Fruit fly (Drosophila melanogaster) whole organism, embryonic: ENCODE data around the gene CG8206.

ENCODE experiments used
- BEAF-32 ChIP-seq: fragments of 200-800 bp; sonication (Bioruptor generic); optimal IDR thresholded peaks from 3 replicates; lab custom pipeline; 2017; ENCODE audit warnings: missing biosample characterization, missing genetic modification characterization, mild to moderate bottlenecking, moderate library complexity, missing genetic modification reagents
- BtbVII ChIP-seq: fragments of 200-800 bp; sonication (Bioruptor generic); optimal IDR thresholded peaks from 3 replicates; lab custom pipeline; 2017; ENCODE audit warnings: missing biosample characterization, mild to moderate bottlenecking, missing genetic modification characterization
- CG10267 ChIP-seq: fragments of 200-800 bp; sonication (Bioruptor generic); optimal IDR thresholded peaks from 2 replicates; lab custom pipeline; 2018; ENCODE audit warnings: missing biosample characterization, mild to moderate bottlenecking, missing genetic modification characterization, moderate library complexity
- CG10274 ChIP-seq: fragments of 200-800 bp; sonication (Bioruptor generic); optimal IDR thresholded peaks from 3 replicates; lab custom pipeline; 2017; ENCODE audit warnings: missing biosample characterization, mild to moderate bottlenecking, missing genetic modification characterization
- CG10366 ChIP-seq: fragments of 200-800 bp; sonication (Bioruptor generic); IDR thresholded peaks from 2 replicates; pipeline ENCODE4 v1.3.6; 2022; ENCODE audit warnings: missing biosample characterization, missing genetic modification characterization
- CG11560 ChIP-seq: fragments of 200-800 bp; sonication (Bioruptor generic); IDR thresholded peaks from 3 replicates; pipeline ENCODE4 v1.3.6; 2022; ENCODE audit warnings: missing biosample characterization, missing genetic modification characterization
- CG15514 ChIP-seq: fragments of 200-800 bp; sonication (Bioruptor generic); optimal IDR thresholded peaks from 3 replicates; lab custom pipeline; 2017; ENCODE audit warnings: missing biosample characterization, missing genetic modification characterization, mild to moderate bottlenecking, moderate library complexity, missing genetic modification reagents
- CG16863 ChIP-seq: fragments of 200-800 bp; sonication (Bioruptor generic); optimal IDR thresholded peaks from 3 replicates; lab custom pipeline; 2016; ENCODE audit warnings: missing biosample characterization, missing genetic modification characterization
- CG17328 ChIP-seq: fragments of 200-800 bp; sonication (Bioruptor generic); IDR thresholded peaks from 2 replicates; pipeline ENCODE4 v1.3.6; 2022; ENCODE audit warnings: missing biosample characterization, missing genetic modification characterization
- CG17359 ChIP-seq: fragments of 200-800 bp; sonication (Bioruptor generic); optimal IDR thresholded peaks from 3 replicates; lab custom pipeline; 2018; ENCODE audit warnings: missing biosample characterization, mild to moderate bottlenecking, missing genetic modification characterization, moderate library complexity
- CG18619 ChIP-seq: fragments of 200-800 bp; sonication (Bioruptor generic); optimal IDR thresholded peaks from 3 replicates; lab custom pipeline; 2017; ENCODE audit warnings: missing biosample characterization, mild to moderate bottlenecking, missing genetic modification characterization
- CG2120 ChIP-seq: fragments of 200-800 bp; sonication (Bioruptor generic); optimal IDR thresholded peaks from 3 replicates; lab custom pipeline; 2016; ENCODE audit warnings: missing biosample characterization, missing genetic modification characterization
- CG32767 ChIP-seq: fragments of 200-800 bp; sonication (Bioruptor generic); IDR thresholded peaks from 2 replicates; pipeline ENCODE4 v1.3.6; 2022; ENCODE audit warnings: missing biosample characterization, missing genetic modification characterization
- CG3726 ChIP-seq: fragments of 200-800 bp; sonication (Bioruptor generic); IDR thresholded peaks from 3 replicates; pipeline ENCODE4, ENCODE4 v1.3.6; 2022; ENCODE audit warnings: missing biosample characterization, missing genetic modification characterization
- CG3838 ChIP-seq: fragments of 200-800 bp; sonication (Bioruptor generic); optimal IDR thresholded peaks from 3 replicates; lab custom pipeline; 2016; ENCODE audit warnings: missing biosample characterization, missing genetic modification characterization
- CG42726 ChIP-seq: fragments of 200-800 bp; sonication (Bioruptor generic); IDR thresholded peaks from 2 replicates; pipeline ENCODE4 v1.3.6; 2022; ENCODE audit warnings: missing biosample characterization, missing genetic modification characterization; ENCODE audit not compliant: partially characterized antibody
- CG4360 ChIP-seq: fragments of 200-800 bp; sonication (Bioruptor generic); IDR thresholded peaks from 2 replicates; pipeline ENCODE4 v1.3.6; 2022; ENCODE audit warnings: missing biosample characterization, missing genetic modification characterization
- CG6654 ChIP-seq: fragments of 200-800 bp; sonication (Bioruptor generic); optimal IDR thresholded peaks from 2 replicates; lab custom pipeline; 2017; ENCODE audit warnings: missing biosample characterization, mild to moderate bottlenecking, missing genetic modification characterization
- CG6813 ChIP-seq: fragments of 200-800 bp; sonication (Bioruptor generic); optimal IDR thresholded peaks from 2 replicates; lab custom pipeline; 2017; ENCODE audit warnings: missing biosample characterization, missing genetic modification characterization, mild to moderate bottlenecking, moderate library complexity, missing genetic modification reagents
- CG7786 ChIP-seq: fragments of 200-800 bp; sonication (Bioruptor generic); optimal IDR thresholded peaks from 2 replicates; lab custom pipeline; 2016; ENCODE audit warnings: missing biosample characterization, missing genetic modification characterization
- CG8290 ChIP-seq, 3 experiments: fragments of 200-800 bp; sonication (Bioruptor generic); optimal IDR thresholded peaks; 2 replicates each; lab custom pipeline; 2016 to 2019; ENCODE audit warnings: missing biosample characterization in 3 of 3, missing genetic modification characterization in 3 of 3, mild to moderate bottlenecking in 2 of 3, moderate library complexity in 1 of 3
- CG9609 ChIP-seq: fragments of 200-800 bp; sonication (Bioruptor generic); optimal IDR thresholded peaks from 3 replicates; lab custom pipeline; 2016; ENCODE audit warnings: missing biosample characterization, missing genetic modification characterization
- Chrac-16 ChIP-seq: fragments of 200-800 bp; sonication (Bioruptor generic); optimal IDR thresholded peaks from 3 replicates; lab custom pipeline; 2016; ENCODE audit warnings: missing biosample characterization, missing genetic modification characterization
- D19A ChIP-seq: fragments of 200-800 bp; optimal IDR thresholded peaks from 3 replicates; lab custom pipeline; 2019; ENCODE audit warnings: missing biosample characterization, mild to moderate bottlenecking, missing genetic modification characterization, moderate library complexity
- Dp ChIP-seq: fragments of 200-800 bp; sonication (Bioruptor generic); optimal IDR thresholded peaks from 2 replicates; lab custom pipeline; 2018; ENCODE audit warnings: missing biosample characterization, mild to moderate bottlenecking, missing genetic modification characterization, moderate library complexity
- Ets65A ChIP-seq: fragments of 200-800 bp; sonication (Bioruptor generic); peaks from one replicate; lab custom pipeline; 2016; ENCODE audit warnings: missing biosample characterization, missing genetic modification characterization
- Gug ChIP-seq: fragments of 200-800 bp; sonication (Bioruptor generic); IDR thresholded peaks from 4 replicates; pipeline ENCODE4 v1.3.6; 2022; ENCODE audit warnings: missing biosample characterization, missing genetic modification characterization
- Hand ChIP-seq: fragments of 200-800 bp; sonication (Bioruptor generic); optimal IDR thresholded peaks from 2 replicates; lab custom pipeline; 2017; ENCODE audit warnings: mild to moderate bottlenecking, missing biosample characterization, missing genetic modification reagents, missing genetic modification characterization
- MESR4 ChIP-seq: fragments of 200-800 bp; sonication (Bioruptor generic); optimal IDR thresholded peaks from 2 replicates; lab custom pipeline; 2018; ENCODE audit warnings: missing biosample characterization, mild to moderate bottlenecking, missing genetic modification characterization, moderate library complexity
- Myb ChIP-seq: fragments of 200-800 bp; sonication (Bioruptor generic); optimal IDR thresholded peaks from 2 replicates; lab custom pipeline; 2016; ENCODE audit warnings: missing biosample characterization, missing genetic modification characterization
- Opbp ChIP-seq: fragments of 200-800 bp; sonication (Bioruptor generic); IDR thresholded peaks from 3 replicates; pipeline ENCODE4 v1.3.6; 2022; ENCODE audit warnings: missing biosample characterization, missing genetic modification characterization; ENCODE audit not compliant: partially characterized antibody
- Ravus ChIP-seq: fragments of 200-800 bp; sonication (Bioruptor generic); IDR thresholded peaks from 2 replicates; pipeline ENCODE4 v1.3.6; 2022; ENCODE audit warnings: missing biosample characterization, missing genetic modification characterization
- Xbp1 ChIP-seq: fragments of 200-800 bp; sonication (Bioruptor generic); optimal IDR thresholded peaks from 3 replicates; lab custom pipeline; 2016; ENCODE audit warnings: missing biosample characterization, mild to moderate bottlenecking, missing genetic modification characterization
- aop ChIP-seq: fragments of 200-800 bp; sonication (Bioruptor generic); IDR thresholded peaks from 2 replicates; pipeline ENCODE4 v1.3.6; 2022; ENCODE audit warnings: missing biosample characterization, missing genetic modification characterization
- bbx ChIP-seq: fragments of 200-800 bp; sonication (Bioruptor generic); IDR thresholded peaks from 2 replicates; pipeline ENCODE4 v1.3.6; 2022; ENCODE audit warnings: missing biosample characterization, missing genetic modification characterization; ENCODE audit not compliant: partially characterized antibody
- bcd ChIP-seq: fragments of 200-800 bp; sonication (Bioruptor generic); optimal IDR thresholded peaks from 2 replicates; lab custom pipeline; 2017; ENCODE audit warnings: missing biosample characterization, mild to moderate bottlenecking, missing genetic modification characterization
- bigmax ChIP-seq: fragments of 200-800 bp; sonication (Bioruptor generic); optimal IDR thresholded peaks from 2 replicates; lab custom pipeline; 2018; ENCODE audit warnings: missing biosample characterization, mild to moderate bottlenecking, missing genetic modification characterization
- br ChIP-seq: fragments of >200 bp; optimal IDR thresholded peaks from 2 replicates; lab custom pipeline; 2017
- cg ChIP-seq: fragments of 200-800 bp; sonication (Bioruptor generic); optimal IDR thresholded peaks from 3 replicates; lab custom pipeline; 2019; ENCODE audit warnings: missing biosample characterization, mild to moderate bottlenecking, missing genetic modification characterization, moderate library complexity
- fu2 ChIP-seq: fragments of 200-800 bp; sonication (Bioruptor generic); optimal IDR thresholded peaks from 2 replicates; lab custom pipeline; 2016; ENCODE audit warnings: missing biosample characterization, missing genetic modification characterization
- gsb ChIP-seq: fragments of 200-800 bp; sonication (Bioruptor generic); IDR thresholded peaks from 2 replicates; pipeline ENCODE4 v1.3.6; 2022; ENCODE audit warnings: missing biosample characterization, missing genetic modification characterization
- oc ChIP-seq: fragments of 200-800 bp; sonication (Bioruptor generic); optimal IDR thresholded peaks from 2 replicates; lab custom pipeline; 2018; ENCODE audit warnings: missing biosample characterization, mild to moderate bottlenecking, missing genetic modification characterization, moderate library complexity
- org-1 ChIP-seq: fragments of 200-800 bp; sonication (Bioruptor generic); optimal IDR thresholded peaks from 2 replicates; lab custom pipeline; 2017; ENCODE audit warnings: missing biosample characterization, missing genetic modification characterization
- pb ChIP-seq: fragments of 200-800 bp; sonication (Bioruptor generic); optimal IDR thresholded peaks from 3 replicates; lab custom pipeline; 2016; ENCODE audit warnings: missing biosample characterization, missing genetic modification characterization
- pfk ChIP-seq: fragments of 200-800 bp; sonication (Bioruptor generic); optimal IDR thresholded peaks from 2 replicates; lab custom pipeline; 2018; ENCODE audit warnings: missing biosample characterization, mild to moderate bottlenecking, missing genetic modification characterization, moderate library complexity
- repo ChIP-seq: fragments of 200-800 bp; sonication (Bioruptor generic); optimal IDR thresholded peaks from 2 replicates; lab custom pipeline; 2016; ENCODE audit warnings: missing biosample characterization, missing genetic modification characterization
- sqz ChIP-seq: fragments of 200-800 bp; sonication (Bioruptor generic); optimal IDR thresholded peaks from 3 replicates; lab custom pipeline; 2018; ENCODE audit warnings: missing biosample characterization, mild to moderate bottlenecking, missing genetic modification characterization
- ssp ChIP-seq: fragments of 200-800 bp; sonication (Bioruptor generic); IDR thresholded peaks from 2 replicates; pipeline ENCODE4 v1.3.6; 2022; ENCODE audit warnings: missing biosample characterization, missing genetic modification characterization
- stc ChIP-seq: fragments of 200-800 bp; sonication (Bioruptor generic); IDR thresholded peaks from 2 replicates; pipeline ENCODE4 v1.3.6; 2022; ENCODE audit warnings: missing biosample characterization, missing genetic modification characterization
- unpg ChIP-seq: fragments of 200-800 bp; sonication (Bioruptor generic); optimal IDR thresholded peaks from 3 replicates; lab custom pipeline; 2018; ENCODE audit warnings: missing biosample characterization, mild to moderate bottlenecking, missing genetic modification characterization, moderate library complexity

Gene CG8206

DNA sequence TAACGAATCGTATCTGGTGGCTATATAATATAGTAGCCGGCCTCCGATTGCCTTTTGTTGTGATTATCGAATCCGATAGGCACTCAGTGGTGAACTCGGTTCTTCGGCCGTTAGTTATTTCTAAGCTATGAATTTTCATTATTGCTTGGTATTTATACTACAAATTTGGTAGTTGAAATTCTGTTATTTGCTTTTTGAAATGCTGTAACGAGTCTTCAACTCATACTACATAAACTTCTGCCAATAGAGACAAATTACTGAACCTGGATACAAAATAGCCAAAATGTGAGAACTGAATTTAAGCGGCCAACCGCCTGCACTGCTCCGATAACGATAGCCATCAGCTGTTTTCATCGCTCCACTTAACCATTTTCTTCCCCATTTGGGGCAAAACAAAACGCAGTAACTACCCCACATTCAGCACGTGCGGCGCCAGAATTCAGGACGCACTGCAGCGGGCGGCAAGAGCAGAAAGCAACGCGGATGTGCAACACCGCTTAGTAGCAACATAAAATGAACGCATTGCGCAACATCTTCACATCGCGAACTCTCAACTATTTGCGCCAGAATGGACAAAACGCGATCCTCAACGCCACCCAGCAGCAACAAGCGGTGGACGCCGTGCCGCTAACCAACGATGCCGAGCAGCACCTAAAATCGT is at the start of gene CG8206, which contains the start of gene CG11679 (continued):
- no peak for TF ChIP-seq pfk (GFP tag; lab: Kevin White, UChicago)
- peak; percentile 30; the same call in 1 of the 2 replicates for TF ChIP-seq ssp (GFP tag; lab: Robert Waterston, UW)
- no peak for TF ChIP-seq CG6813 (GFP tag; lab: Kevin White, UChicago)
- no peak for TF ChIP-seq CG32767 (GFP tag; lab: Robert Waterston, UW)
- TF ChIP-seq CG15514 (GFP tag; lab: Kevin White, UChicago) = peak; percentile 90
- TF ChIP-seq br = no peak
- peak; percentile 55 for TF ChIP-seq BEAF-32 (GFP tag; lab: Kevin White, UChicago)
- peak; percentile 83 for TF ChIP-seq Myb (GFP tag; lab: Kevin White, UChicago)
- no peak for TF ChIP-seq cg (GFP tag; lab: Kevin White, UChicago)
- no peak for TF ChIP-seq sqz
- TF ChIP-seq pb (GFP tag; lab: Kevin White, UChicago) = no peak
- TF ChIP-seq stc (GFP tag; lab: Robert Waterston, UW) = no peak
- TF ChIP-seq bigmax (GFP tag; lab: Kevin White, UChicago) = no peak
- peak; percentile 22 for TF ChIP-seq CG10267 (tag; lab: Kevin White, UChicago)
- peak; percentile 6 for TF ChIP-seq CG8290 (GFP tag; optimal IDR thresholded peaks at IDR 0.05; lab: Kevin White, UChicago)
- TF ChIP-seq CG8290 (tag; optimal IDR thresholded peaks at IDR 0.05; lab: Kevin White, UChicago) = no peak
- TF ChIP-seq CG16863 (GFP tag; lab: Kevin White, UChicago) = no peak
- TF ChIP-seq CG3838 = no peak
- no peak for TF ChIP-seq D19A (tag; lab: Kevin White, UChicago)
- TF ChIP-seq unpg = peak; percentile 15
- TF ChIP-seq MESR4 (GFP tag; lab: Kevin White, UChicago) = peak; percentile 76
- no peak for TF ChIP-seq CG17359 (tag; lab: Kevin White, UChicago)
- no peak for TF ChIP-seq BtbVII (GFP tag; lab: Kevin White, UChicago)
- TF ChIP-seq CG7786 (GFP tag; lab: Kevin White, UChicago) = peak; percentile 54
- peak; percentile 66 for TF ChIP-seq CG2120
- TF ChIP-seq CG4360 (GFP tag; lab: Robert Waterston, UW) = no peak
- no peak for TF ChIP-seq CG17328 (GFP tag; lab: Robert Waterston, UW)
- TF ChIP-seq CG10366 = no peak
- TF ChIP-seq Gug (GFP tag; lab: Robert Waterston, UW) = peak; percentile 26; the same call in 1 of the 4 replicates
- no peak for TF ChIP-seq Hand
- peak; percentile 9 for TF ChIP-seq CG18619 (GFP tag; lab: Kevin White, UChicago)
- peak; percentile 25 for TF ChIP-seq fu2 (GFP tag; lab: Kevin White, UChicago)
- TF ChIP-seq CG10274 (GFP tag; lab: Kevin White, UChicago) = no peak
- TF ChIP-seq bcd (GFP tag; lab: Kevin White, UChicago) = peak; percentile 33
- TF ChIP-seq CG3726 (GFP tag; lab: Robert Waterston, UW) = no peak
- TF ChIP-seq Ets65A (GFP tag; lab: Kevin White, UChicago) = peak; percentile 52
- TF ChIP-seq oc (tag; lab: Kevin White, UChicago) = no peak
- peak; percentile 32; the same call in 1 of the 2 replicates for TF ChIP-seq bbx (GFP tag; lab: Robert Waterston, UW)
- no peak for TF ChIP-seq aop (GFP tag; lab: Robert Waterston, UW)
- peak; percentile 13 for TF ChIP-seq Dp
- TF ChIP-seq CG42726 (GFP tag; lab: Robert Waterston, UW) = no peak
- no peak for TF ChIP-seq Opbp (GFP tag; lab: Robert Waterston, UW)
- TF ChIP-seq CG11560 = no peak
- TF ChIP-seq org-1 (GFP tag; lab: Kevin White, UChicago) = no peak
- TF ChIP-seq repo = no peak
- TF ChIP-seq gsb = no peak
- peak; percentile 24 for TF ChIP-seq Chrac-16 (GFP tag; lab: Kevin White, UChicago)
- no peak for TF ChIP-seq Ravus
- TF ChIP-seq CG6654 (GFP tag; lab: Kevin White, UChicago) = no peak
- peak; percentile 37 for TF ChIP-seq CG9609 (GFP tag; lab: Kevin White, UChicago)
- TF ChIP-seq Xbp1 (GFP tag; lab: Kevin White, UChicago) = peak; percentile 48
